Fruit fly (Drosophila melanogaster) whole organism: ENCODE measurements around the gene CG15213.

ENCODE experiments used
- CG8478 ChIP-seq: fragments of >200 bp; optimal IDR thresholded peaks from 2 replicates; lab custom pipeline; 2018; ENCODE audit warnings: inconsistent platforms
- pan ChIP-seq: fragments of >200 bp; optimal IDR thresholded peaks from 2 replicates; lab custom pipeline; 2017

- TF ChIP-seq pan (lab: Kevin White, UChicago) (no peak), CG8478 (lab: Kevin White, UChicago) (no peak)
Observed at dm6 chr3L:5133704-5134430, 847 bp upstream of the CG15213 start, which contains the start of gene Yod1.
